Worm (Caenorhabditis elegans): ENCODE data around the gene F08F8.9.

DNA sequence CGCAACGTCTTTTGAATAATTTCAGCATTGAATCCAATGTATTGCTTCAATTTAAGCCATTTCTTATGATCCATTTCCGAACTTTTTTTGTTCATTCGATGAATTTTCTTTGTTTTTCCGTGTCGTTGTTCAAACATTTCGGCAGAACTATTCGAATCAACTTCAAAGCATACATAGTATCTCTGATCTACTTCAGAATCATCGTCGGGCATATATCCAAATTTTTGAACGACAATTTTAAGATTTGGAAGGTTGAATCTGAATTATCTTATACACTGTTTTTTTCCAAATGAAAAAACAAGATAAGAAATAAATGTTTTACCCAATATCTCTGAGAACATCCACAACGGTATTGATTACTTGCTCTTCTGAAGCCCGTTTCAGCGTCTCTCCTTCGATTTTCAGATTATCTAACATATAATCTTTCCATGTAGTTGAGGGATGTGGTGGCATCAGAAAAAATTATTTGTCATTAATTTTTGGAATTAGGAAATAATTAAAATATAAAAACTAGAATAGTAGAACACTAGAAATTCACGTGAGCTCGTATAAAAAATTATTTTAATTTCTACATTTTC is 24.5 kb downstream of the F08F8.9 start, which contains the start of gene lab-2:
- TF ChIP-seq ama-1 (optimal IDR thresholded peaks at IDR 0.05) = no peak
- TF ChIP-seq tbx-11 (GFP tag; IDR thresholded peaks at IDR 0.05) = no peak
- TF ChIP-seq ceh-36 (tag; optimal IDR thresholded peaks at IDR 0.05) = no peak
- no peak for TF ChIP-seq F13C5.2 (tag; optimal IDR thresholded peaks at IDR 0.05)
- TF ChIP-seq ets-7 (tag; optimal IDR thresholded peaks at IDR 0.05) = no peak
- TF ChIP-seq hnd-1 (tag; optimal IDR thresholded peaks at IDR 0.05) = no peak
- TF ChIP-seq scrt-1 (GFP tag; IDR thresholded peaks at IDR 0.05) = no peak
- TF ChIP-seq flt-1 (GFP tag; IDR thresholded peaks at IDR 0.05) = no peak
- TF ChIP-seq sea-1 (GFP tag; conservative IDR thresholded peaks at IDR 0.05) = no peak
